Worm (Caenorhabditis elegans): Measurements from ENCODE around the gene F53B3.5.

ce11 chrX:2879529-2880265 is at the start of gene F53B3.5:
- TF ChIP-seq elt-3 (tag; optimal IDR thresholded peaks at IDR 0.05) (no peak), nhr-12 (tag; optimal IDR thresholded peaks at IDR 0.05) (no peak), cnd-1 (tag; optimal IDR thresholded peaks at IDR 0.05) (peak; percentile 54)

Data from whole organism, mixed stage, embryonic.